Fruit fly (Drosophila melanogaster) whole organism, embryonic: Measurements from ENCODE around the gene Gr28a.

ENCODE experiments used
- Blimp-1 ChIP-seq: fragments of 200-800 bp; sonication (Bioruptor generic); optimal IDR thresholded peaks from 3 replicates; lab custom pipeline; 2018; ENCODE audit warnings: missing biosample characterization, missing genetic modification characterization, mild to moderate bottlenecking, moderate library complexity, missing genetic modification reagents
- CG11696 ChIP-seq: fragments of 200-800 bp; sonication (Bioruptor generic); IDR thresholded peaks from 2 replicates; pipeline ENCODE4 v1.3.6; 2022; ENCODE audit warnings: missing biosample characterization, missing genetic modification characterization
- CG13287 ChIP-seq: fragments of 200-800 bp; sonication (Bioruptor generic); IDR thresholded peaks from 2 replicates; pipeline ENCODE4 v1.3.6; 2022; ENCODE audit warnings: missing biosample characterization, missing genetic modification characterization; ENCODE audit not compliant: partially characterized antibody
- CG17328 ChIP-seq: fragments of 200-800 bp; sonication (Bioruptor generic); IDR thresholded peaks from 2 replicates; pipeline ENCODE4 v1.3.6; 2022; ENCODE audit warnings: missing biosample characterization, missing genetic modification characterization
- CG17829 ChIP-seq: fragments of 200-800 bp; optimal IDR thresholded peaks from 2 replicates; lab custom pipeline; 2019; ENCODE audit warnings: missing biosample characterization, mild to moderate bottlenecking, missing genetic modification characterization, moderate library complexity
- CG2678 ChIP-seq: fragments of 200-800 bp; sonication (Bioruptor generic); optimal IDR thresholded peaks from 3 replicates; lab custom pipeline; 2019; ENCODE audit warnings: missing biosample characterization, mild to moderate bottlenecking, missing genetic modification characterization, moderate library complexity
- CG34422 ChIP-seq: fragments of 200-800 bp; sonication (Bioruptor generic); IDR thresholded peaks from 3 replicates; pipeline ENCODE4 v1.3.6; 2022; ENCODE audit warnings: missing biosample characterization, missing genetic modification characterization
- CG4282 ChIP-seq: fragments of 200-800 bp; sonication (Bioruptor generic); optimal IDR thresholded peaks from 2 replicates; lab custom pipeline; 2016; ENCODE audit warnings: missing biosample characterization, missing genetic modification characterization
- CG4820 ChIP-seq: fragments of 200-800 bp; sonication (Bioruptor generic); optimal IDR thresholded peaks from 3 replicates; lab custom pipeline; 2016; ENCODE audit warnings: missing biosample characterization, missing genetic modification characterization
- CG6765 ChIP-seq: fragments of 200-800 bp; sonication (Bioruptor generic); optimal IDR thresholded peaks from 3 replicates; lab custom pipeline; 2017; ENCODE audit warnings: missing biosample characterization, mild to moderate bottlenecking, missing genetic modification characterization
- CG9932 ChIP-seq: fragments of 200-800 bp; sonication (Bioruptor generic); IDR thresholded peaks from 2 replicates; pipeline ENCODE4 v1.3.6; 2022; ENCODE audit warnings: missing biosample characterization, missing genetic modification characterization
- D19B ChIP-seq: fragments of 200-800 bp; sonication (Bioruptor generic); optimal IDR thresholded peaks from 2 replicates; lab custom pipeline; 2017; ENCODE audit warnings: missing biosample characterization, mild to moderate bottlenecking, missing genetic modification characterization
- Fer1 ChIP-seq: fragments of 200-800 bp; sonication (Bioruptor generic); optimal IDR thresholded peaks from 2 replicates; lab custom pipeline; 2017; ENCODE audit warnings: missing biosample characterization, mild to moderate bottlenecking, missing genetic modification characterization
- H15 ChIP-seq: fragments of 200-800 bp; sonication (Bioruptor generic); IDR thresholded peaks from 3 replicates; pipeline ENCODE4 v1.3.6; 2022; ENCODE audit warnings: missing biosample characterization, missing genetic modification characterization
- Hmr ChIP-seq: fragments of 200-800 bp; sonication (Bioruptor generic); optimal IDR thresholded peaks from 3 replicates; lab custom pipeline; 2017; ENCODE audit warnings: mild to moderate bottlenecking, missing biosample characterization, missing genetic modification reagents, missing genetic modification characterization
- Hr78 ChIP-seq, 2 experiments: fragments of 200-800 bp in 1 of 2; fragments of >200 bp in 1 of 2; sonication (Bioruptor generic) in 1 of 2; optimal IDR thresholded peaks; 2 replicates each; lab custom pipeline; 2017 to 2019; ENCODE audit warnings: missing biosample characterization in 2 of 2, missing genetic modification characterization in 2 of 2, mild to moderate bottlenecking in 1 of 2, moderate library complexity in 1 of 2
- Lim3 ChIP-seq: fragments of 200-800 bp; sonication (Bioruptor generic); IDR thresholded peaks from 2 replicates; pipeline ENCODE4 v1.3.6; 2022; ENCODE audit warnings: missing biosample characterization, missing genetic modification characterization
- Med ChIP-seq: fragments of 200-800 bp; sonication (Bioruptor generic); peaks from one replicate; lab custom pipeline; 2016; ENCODE audit warnings: missing biosample characterization, missing genetic modification characterization, mild to moderate bottlenecking, inconsistent platforms, moderate library complexity
- Oli ChIP-seq: fragments of 200-800 bp; sonication (Bioruptor generic); optimal IDR thresholded peaks from 2 replicates; lab custom pipeline; 2018; ENCODE audit warnings: missing biosample characterization, mild to moderate bottlenecking, missing genetic modification characterization, moderate library complexity
- Trl ChIP-seq, 3 experiments: fragments of >200 bp in 2 of 3; fragments of 200-800 bp in 1 of 3; sonication (Bioruptor generic) in 1 of 3; optimal IDR thresholded peaks; 2 replicates in 1 of 3; 3 replicates in 2 of 3; lab custom pipeline; 2016 to 2017; ENCODE audit warnings: missing biosample characterization in 1 of 3, missing genetic modification characterization in 1 of 3
- Xrp1 ChIP-seq: fragments of 200-800 bp; sonication (Bioruptor generic); IDR thresholded peaks from 2 replicates; pipeline ENCODE4 v1.3.6; 2022; ENCODE audit warnings: missing biosample characterization, missing genetic modification characterization
- YL-1 ChIP-seq: fragments of 200-800 bp; sonication (Bioruptor generic); optimal IDR thresholded peaks from 3 replicates; lab custom pipeline; 2017; ENCODE audit warnings: missing biosample characterization, mild to moderate bottlenecking, missing genetic modification characterization
- bcd ChIP-seq: fragments of 200-800 bp; sonication (Bioruptor generic); optimal IDR thresholded peaks from 2 replicates; lab custom pipeline; 2017; ENCODE audit warnings: missing biosample characterization, mild to moderate bottlenecking, missing genetic modification characterization
- bsh ChIP-seq, 2 experiments: fragments of 200-800 bp; sonication (Bioruptor generic); optimal IDR thresholded peaks; 2 replicates each; lab custom pipeline; 2017 to 2018; ENCODE audit warnings: mild to moderate bottlenecking in 2 of 2, missing biosample characterization in 2 of 2, missing genetic modification characterization in 2 of 2, moderate library complexity in 1 of 2
- chinmo ChIP-seq: fragments of 200-800 bp; sonication (Bioruptor generic); IDR thresholded peaks from 4 replicates; pipeline ENCODE4 v1.3.6; 2022; ENCODE audit warnings: missing biosample characterization, missing genetic modification characterization; ENCODE audit not compliant: partially characterized antibody
- chm ChIP-seq: fragments of 200-800 bp; sonication (Bioruptor generic); IDR thresholded peaks from 2 replicates; pipeline ENCODE4 v1.3.6; 2022; ENCODE audit warnings: missing biosample characterization, missing genetic modification characterization
- ci ChIP-seq: fragments of 200-800 bp; sonication (Bioruptor generic); IDR thresholded peaks from 3 replicates; pipeline ENCODE4 v1.3.6; 2022; ENCODE audit warnings: missing biosample characterization, missing genetic modification characterization
- da ChIP-seq: fragments of 200-800 bp; sonication (Bioruptor generic); optimal IDR thresholded peaks from 2 replicates; lab custom pipeline; 2016; ENCODE audit warnings: missing biosample characterization, missing genetic modification characterization
- fd3F ChIP-seq: fragments of 200-800 bp; sonication (Bioruptor generic); optimal IDR thresholded peaks from 2 replicates; lab custom pipeline; 2018; ENCODE audit warnings: missing biosample characterization, mild to moderate bottlenecking, missing genetic modification characterization, moderate library complexity
- fd96Cb ChIP-seq: fragments of 200-800 bp; sonication (Bioruptor generic); optimal IDR thresholded peaks from 2 replicates; lab custom pipeline; 2018; ENCODE audit warnings: missing biosample characterization, mild to moderate bottlenecking, missing genetic modification characterization, moderate library complexity
- ftz-f1 ChIP-seq: fragments of 200-800 bp; sonication (Bioruptor generic); optimal IDR thresholded peaks from 2 replicates; lab custom pipeline; 2016; ENCODE audit warnings: missing biosample characterization, missing genetic modification characterization
- gem ChIP-seq: fragments of 200-800 bp; sonication (Bioruptor generic); optimal IDR thresholded peaks from 2 replicates; lab custom pipeline; 2019; ENCODE audit warnings: missing biosample characterization, mild to moderate bottlenecking, missing genetic modification characterization, moderate library complexity
- grau ChIP-seq: fragments of 200-800 bp; optimal IDR thresholded peaks from 3 replicates; lab custom pipeline; 2019; ENCODE audit warnings: missing biosample characterization, mild to moderate bottlenecking, missing genetic modification characterization, moderate library complexity
- hbn ChIP-seq: fragments of 200-800 bp; sonication (Bioruptor generic); IDR thresholded peaks from 2 replicates; pipeline ENCODE4 v1.3.6; 2022; ENCODE audit warnings: missing biosample characterization, missing genetic modification characterization; ENCODE audit not compliant: partially characterized antibody
- lov ChIP-seq, 2 experiments: fragments of 200-800 bp in 1 of 2; fragments of >200 bp in 1 of 2; sonication (Bioruptor generic) in 1 of 2; IDR thresholded peaks in 1 of 2; optimal IDR thresholded peaks in 1 of 2; 2 replicates in 1 of 2; 3 replicates in 1 of 2; pipeline versions ENCODE4 v1.3.6 to Lab custom; 2017 to 2022; ENCODE audit warnings: missing biosample characterization in 1 of 2, missing genetic modification characterization in 1 of 2
- oc ChIP-seq: fragments of 200-800 bp; sonication (Bioruptor generic); optimal IDR thresholded peaks from 2 replicates; lab custom pipeline; 2018; ENCODE audit warnings: missing biosample characterization, mild to moderate bottlenecking, missing genetic modification characterization, moderate library complexity
- phol ChIP-seq: fragments of 200-800 bp; sonication (Bioruptor generic); optimal IDR thresholded peaks from 3 replicates; lab custom pipeline; 2018; ENCODE audit warnings: missing biosample characterization, mild to moderate bottlenecking, missing genetic modification characterization, moderate library complexity
- prd ChIP-seq, 3 experiments: fragments of >200 bp in 2 of 3; fragments of 200-800 bp in 1 of 3; sonication (Bioruptor generic) in 1 of 3; optimal IDR thresholded peaks in 2 of 3; IDR thresholded peaks in 1 of 3; 2 replicates in 2 of 3; 3 replicates in 1 of 3; pipeline versions ENCODE4 v1.3.6 to Lab custom; 2017 to 2022; ENCODE audit warnings: missing biosample characterization in 1 of 3, missing genetic modification characterization in 1 of 3
- sd ChIP-seq: fragments of 200-800 bp; sonication (Bioruptor generic); optimal IDR thresholded peaks from 3 replicates; lab custom pipeline; 2018; ENCODE audit warnings: missing biosample characterization, mild to moderate bottlenecking, missing genetic modification characterization, moderate library complexity
- sens ChIP-seq: fragments of 200-800 bp; sonication (Bioruptor generic); peaks from one replicate; lab custom pipeline; 2016; ENCODE audit warnings: missing biosample characterization, missing genetic modification characterization
- tgo ChIP-seq: fragments of 200-800 bp; sonication (Bioruptor generic); IDR thresholded peaks from 3 replicates; pipeline ENCODE4 v1.3.6; 2022; ENCODE audit warnings: missing biosample characterization, missing genetic modification characterization
- tio ChIP-seq: fragments of 200-800 bp; sonication (Bioruptor generic); optimal IDR thresholded peaks from 2 replicates; lab custom pipeline; 2017; ENCODE audit warnings: missing biosample characterization, missing genetic modification characterization, inconsistent platforms

The Gr28a gene

dm6 chr2L:7419408-7420304 is 34.4 kb downstream of the Gr28a start (continued):
- peak; percentile 29 to 40 for TF ChIP-seq Trl (optimal IDR thresholded peaks at IDR 0.05; lab: Kevin White, UChicago)
- no peak for TF ChIP-seq Trl (GFP tag; optimal IDR thresholded peaks at IDR 0.05; lab: Kevin White, UChicago)
- peak in 1 of 2 experiments; percentile 19 for TF ChIP-seq Hr78 (GFP tag; optimal IDR thresholded peaks at IDR 0.05; lab: Kevin White, UChicago)
- TF ChIP-seq H15 (GFP tag; lab: Robert Waterston, UW), result 0 out of 3 replicates have a peak, but pooled peaks have one; percentile 10
- TF ChIP-seq Oli (tag; lab: Kevin White, UChicago), result no peak
- TF ChIP-seq lov (optimal IDR thresholded peaks at IDR 0.05; lab: Kevin White, UChicago), result no peak
- TF ChIP-seq lov (GFP tag; IDR thresholded peaks at IDR 0.05; lab: Robert Waterston, UW), result 0 out of 3 replicates have a peak, but pooled peaks have one; percentile 10
- no peak for TF ChIP-seq phol (tag; lab: Kevin White, UChicago)
- TF ChIP-seq CG6765 (GFP tag; lab: Kevin White, UChicago), result no peak
- 0 out of 2 replicates have a peak, but pooled peaks have one; percentile 4 for TF ChIP-seq CG17328
- TF ChIP-seq Hmr (GFP tag; lab: Kevin White, UChicago), result peak; percentile 35
- TF ChIP-seq fd96Cb (tag; lab: Kevin White, UChicago), result no peak
- no peak for TF ChIP-seq oc (tag; lab: Kevin White, UChicago)
- 0 out of 3 replicates have a peak, but pooled peaks have one; percentile 50 for TF ChIP-seq ci (GFP tag; lab: Robert Waterston, UW)
- TF ChIP-seq Fer1 (GFP tag; lab: Kevin White, UChicago), result peak; percentile 12
- TF ChIP-seq CG2678, result peak; percentile 56
- TF ChIP-seq grau (tag; lab: Kevin White, UChicago), result peak; percentile 82
- peak in 1 of 2 experiments; percentile 43 for TF ChIP-seq bsh (GFP tag; optimal IDR thresholded peaks at IDR 0.05; lab: Kevin White, UChicago)

- no peak for TF ChIP-seq CG4282 (GFP tag; lab: Kevin White, UChicago)
- no peak for TF ChIP-seq bcd (GFP tag; lab: Kevin White, UChicago)
- TF ChIP-seq Blimp-1 (GFP tag; lab: Kevin White, UChicago), result no peak
- TF ChIP-seq tgo (GFP tag; lab: Robert Waterston, UW), result 0 out of 3 replicates have a peak, but pooled peaks have one; percentile 14
- no peak for TF ChIP-seq CG11696 (GFP tag; lab: Robert Waterston, UW)
- peak; percentile 83 to 84 for TF ChIP-seq Trl (optimal IDR thresholded peaks at IDR 0.05; lab: Kevin White, UChicago)
- TF ChIP-seq Trl (GFP tag; optimal IDR thresholded peaks at IDR 0.05; lab: Kevin White, UChicago), result no peak
- no peak for TF ChIP-seq Xrp1 (GFP tag; lab: Robert Waterston, UW)
- TF ChIP-seq CG17829 (tag; lab: Kevin White, UChicago), result no peak
- TF ChIP-seq sd (tag; lab: Kevin White, UChicago), result peak; percentile 9
- TF ChIP-seq gem (tag; lab: Kevin White, UChicago), result peak; percentile 26
- no peak for TF ChIP-seq D19B (GFP tag; lab: Kevin White, UChicago)
- peak; percentile 81 for TF ChIP-seq Med (GFP tag; lab: Kevin White, UChicago)
- TF ChIP-seq CG34422 (GFP tag; lab: Robert Waterston, UW), result peak; percentile 82; the same call in 1 of the 3 replicates
- peak in 1 of 2 experiments; percentile 85 for TF ChIP-seq bsh (GFP tag; optimal IDR thresholded peaks at IDR 0.05; lab: Kevin White, UChicago)
- TF ChIP-seq Lim3 (GFP tag; lab: Robert Waterston, UW), result no peak
- no peak for TF ChIP-seq prd (optimal IDR thresholded peaks at IDR 0.05; lab: Kevin White, UChicago)
- TF ChIP-seq prd (GFP tag; IDR thresholded peaks at IDR 0.05; lab: Robert Waterston, UW), result no peak
- TF ChIP-seq CG4820 (GFP tag; lab: Kevin White, UChicago), result no peak
- TF ChIP-seq YL-1 (GFP tag; lab: Kevin White, UChicago), result no peak
- TF ChIP-seq sens, result no peak
- 0 out of 2 replicates have a peak, but pooled peaks have one; percentile 18 for TF ChIP-seq CG9932 (GFP tag; lab: Robert Waterston, UW)
- TF ChIP-seq ftz-f1, result peak; percentile 87
- peak; percentile 53; the same call in 1 of the 4 replicates for TF ChIP-seq chinmo (GFP tag; lab: Robert Waterston, UW)
- no peak for TF ChIP-seq fd3F
- peak; percentile 30; the same call in 1 of the 2 replicates for TF ChIP-seq CG13287 (GFP tag; lab: Robert Waterston, UW)
- TF ChIP-seq hbn (GFP tag; lab: Robert Waterston, UW), result no peak
- TF ChIP-seq tio (GFP tag; lab: Kevin White, UChicago), result no peak
- TF ChIP-seq da (GFP tag; lab: Kevin White, UChicago), result no peak
- peak; percentile 63; the same call in 1 of the 2 replicates for TF ChIP-seq chm (GFP tag; lab: Robert Waterston, UW)
Measured at dm6 chr2L:7418148-7418988, 35.6 kb downstream of the Gr28a start.
